Worm (Caenorhabditis elegans): Measurements from ENCODE around the gene F36H1.12.

- TF ChIP-seq nhr-25 (tag; optimal IDR thresholded peaks at IDR 0.05) (no peak), ama-1 (optimal IDR thresholded peaks at IDR 0.05) (no peak), unc-62 (GFP tag; optimal IDR thresholded peaks at IDR 0.05) (no peak), ceh-9 (tag; optimal IDR thresholded peaks at IDR 0.05) (no peak), nhr-11 (tag; optimal IDR thresholded peaks at IDR 0.05) (no peak), pqm-1 (tag; optimal IDR thresholded peaks at IDR 0.05) (no peak), ceh-82 (tag; optimal IDR thresholded peaks at IDR 0.05) (no peak), nhr-12 (tag; optimal IDR thresholded peaks at IDR 0.05) (no peak), nhr-237 (tag; optimal IDR thresholded peaks at IDR 0.05) (no peak), nhr-77 (tag; optimal IDR thresholded peaks at IDR 0.05) (no peak), egl-5 (tag; optimal IDR thresholded peaks at IDR 0.05) (no peak), eor-1 (tag; optimal IDR thresholded peaks at IDR 0.05) (no peak), snpc-4 (tag; optimal IDR thresholded peaks at IDR 0.05) (no peak), elt-1 (tag; optimal IDR thresholded peaks at IDR 0.05) (no peak)
Measured at ce11 chrIV:11067003-11067402, 13.5 kb upstream of the F36H1.12 start, which contains the start of gene ttr-17.
